Fruit fly (Drosophila melanogaster) whole organism, wandering third instar larva: Measurements from ENCODE around the gene mib2.

ENCODE experiments used
- Abd-B ChIP-seq: fragments of >200 bp; optimal IDR thresholded peaks from 2 replicates; lab custom pipeline; 2017; ENCODE audit warnings: missing biosample characterization, missing genetic modification characterization
- CG32264 ChIP-seq: fragments of 200-800 bp; sonication (Bioruptor generic); optimal IDR thresholded peaks from 2 replicates; lab custom pipeline; 2016; ENCODE audit warnings: missing biosample characterization, missing genetic modification characterization
- CG9705 ChIP-seq: fragments of 200-800 bp; sonication (Bioruptor generic); optimal IDR thresholded peaks from 2 replicates; lab custom pipeline; 2018; ENCODE audit warnings: missing biosample characterization, mild to moderate bottlenecking, missing genetic modification characterization
- CrebA ChIP-seq: fragments of 200-800 bp; sonication (Bioruptor generic); optimal IDR thresholded peaks from 2 replicates; lab custom pipeline; 2016; ENCODE audit warnings: missing biosample characterization, mild to moderate bottlenecking, missing genetic modification characterization, borderline replicate concordance
- Dfd ChIP-seq: fragments of >200 bp; optimal IDR thresholded peaks from 2 replicates; lab custom pipeline; 2017; ENCODE audit warnings: missing biosample characterization, missing genetic modification characterization
- Dif ChIP-seq: fragments of 200-275, 200-300 bp; sonication (Bioruptor generic); optimal IDR thresholded peaks from 2 replicates; lab custom pipeline; 2018; ENCODE audit warnings: missing biosample characterization, missing genetic modification characterization; ENCODE audit not compliant: partially characterized antibody
- GATAd ChIP-seq: sonication (Bioruptor generic); optimal IDR thresholded peaks from 2 replicates; lab custom pipeline; 2016; ENCODE audit warnings: missing biosample characterization, missing genetic modification characterization
- HLH106 ChIP-seq: fragments of 200-800 bp; optimal IDR thresholded peaks from 3 replicates; lab custom pipeline; 2019; ENCODE audit warnings: missing biosample characterization, mild to moderate bottlenecking, missing genetic modification characterization, moderate library complexity
- Hnf4 ChIP-seq: fragments of 200-800 bp; sonication (Bioruptor generic); optimal IDR thresholded peaks from 2 replicates; lab custom pipeline; 2016; ENCODE audit warnings: missing biosample characterization, mild to moderate bottlenecking, missing genetic modification characterization
- Hr78 ChIP-seq: fragments of >200 bp; optimal IDR thresholded peaks from 2 replicates; lab custom pipeline; 2017; ENCODE audit warnings: missing biosample characterization, missing genetic modification characterization
- Jra ChIP-seq: sonication (Bioruptor generic); optimal IDR thresholded peaks from 2 replicates; lab custom pipeline; 2016; ENCODE audit warnings: missing biosample characterization, missing genetic modification characterization
- OdsH ChIP-seq: fragments of 200-800 bp; sonication (Bioruptor generic); optimal IDR thresholded peaks from 2 replicates; lab custom pipeline; 2016; ENCODE audit warnings: missing biosample characterization, mild to moderate bottlenecking, missing genetic modification characterization
- Rel ChIP-seq, 2 experiments: fragments of 200-800 bp; sonication (Bioruptor generic) in 1 of 2; optimal IDR thresholded peaks; 2 replicates in 1 of 2; 3 replicates in 1 of 2; lab custom pipeline; 2016 to 2019; ENCODE audit warnings: mild to moderate bottlenecking in 2 of 2, missing biosample characterization in 2 of 2, missing genetic modification characterization in 2 of 2, moderate library complexity in 1 of 2
- Sp1 ChIP-seq: fragments of 200-800 bp; sonication (Bioruptor generic); optimal IDR thresholded peaks from 3 replicates; lab custom pipeline; 2019; ENCODE audit warnings: missing biosample characterization, mild to moderate bottlenecking, missing genetic modification characterization, moderate library complexity
- Vsx2 ChIP-seq: fragments of 200-300, 225-300 bp; sonication (Bioruptor generic); optimal IDR thresholded peaks from 2 replicates; lab custom pipeline; 2018; ENCODE audit warnings: missing biosample characterization, missing genetic modification characterization; ENCODE audit not compliant: partially characterized antibody
- br ChIP-seq: fragments of 200-800 bp; sonication (Bioruptor generic); optimal IDR thresholded peaks from 2 replicates; lab custom pipeline; 2016; ENCODE audit warnings: missing biosample characterization, missing genetic modification characterization
- brk ChIP-seq: fragments of 200-800 bp; sonication (Bioruptor generic); optimal IDR thresholded peaks from 2 replicates; lab custom pipeline; 2016; ENCODE audit warnings: missing biosample characterization, mild to moderate bottlenecking, missing genetic modification characterization
- dmrt93B ChIP-seq: fragments of 200-800 bp; sonication (Bioruptor generic); optimal IDR thresholded peaks from 2 replicates; lab custom pipeline; 2018; ENCODE audit warnings: missing biosample characterization, mild to moderate bottlenecking, missing genetic modification characterization
- ey ChIP-seq: fragments of 200-800 bp; sonication (Bioruptor generic); optimal IDR thresholded peaks from 2 replicates; lab custom pipeline; 2016; ENCODE audit warnings: missing biosample characterization, missing genetic modification characterization
- foxo ChIP-seq, 2 experiments: fragments of 200-800 bp; sonication (Bioruptor generic); optimal IDR thresholded peaks; 2 replicates in 1 of 2; 3 replicates in 1 of 2; lab custom pipeline; 2016 to 2017; ENCODE audit warnings: missing biosample characterization in 2 of 2, missing genetic modification characterization in 2 of 2
- fru ChIP-seq: fragments of 200-800 bp; sonication (Bioruptor generic); optimal IDR thresholded peaks from 3 replicates; lab custom pipeline; 2016; ENCODE audit warnings: missing biosample characterization, mild to moderate bottlenecking, missing genetic modification characterization
- h ChIP-seq: fragments of 200-800 bp; sonication (Bioruptor generic); optimal IDR thresholded peaks from 3 replicates; lab custom pipeline; 2016; ENCODE audit warnings: missing biosample characterization, mild to moderate bottlenecking, missing genetic modification characterization
- jim ChIP-seq: fragments of 175-275, 200-325 bp; sonication (Bioruptor generic); optimal IDR thresholded peaks from 2 replicates; lab custom pipeline; 2016; ENCODE audit warnings: missing biosample characterization, mild to moderate bottlenecking, missing genetic modification characterization
- lola ChIP-seq: fragments of >200 bp; optimal IDR thresholded peaks from 2 replicates; lab custom pipeline; 2017; ENCODE audit warnings: missing biosample characterization, missing genetic modification characterization
- pan ChIP-seq: fragments of >200 bp; optimal IDR thresholded peaks from 2 replicates; lab custom pipeline; 2017
- psq ChIP-seq: fragments of 200-800 bp; sonication (Bioruptor generic); optimal IDR thresholded peaks from 3 replicates; lab custom pipeline; 2017; ENCODE audit warnings: missing biosample characterization, mild to moderate bottlenecking, missing genetic modification characterization, moderate library complexity
- rgr ChIP-seq: fragments of 200-800 bp; sonication (Bioruptor generic); optimal IDR thresholded peaks from 3 replicates; lab custom pipeline; 2016; ENCODE audit warnings: missing biosample characterization, mild to moderate bottlenecking, missing genetic modification characterization
- sage ChIP-seq: fragments of 200-800 bp; sonication (Bioruptor generic); optimal IDR thresholded peaks from 2 replicates; lab custom pipeline; 2016; ENCODE audit warnings: missing biosample characterization, mild to moderate bottlenecking, missing genetic modification characterization
- sv ChIP-seq: fragments of 200-800 bp; sonication (Bioruptor generic); optimal IDR thresholded peaks from 3 replicates; lab custom pipeline; 2016; ENCODE audit warnings: missing biosample characterization, missing genetic modification characterization
- tai ChIP-seq: sonication (Bioruptor generic); optimal IDR thresholded peaks from 2 replicates; lab custom pipeline; 2016; ENCODE audit warnings: missing biosample characterization, missing genetic modification characterization
- usp ChIP-seq: fragments of >200 bp; optimal IDR thresholded peaks from 2 replicates; lab custom pipeline; 2017; ENCODE audit warnings: missing biosample characterization, missing genetic modification characterization
- woc ChIP-seq: sonication (Bioruptor generic); optimal IDR thresholded peaks from 2 replicates; lab custom pipeline; 2016; ENCODE audit warnings: missing biosample characterization, mild to moderate bottlenecking, missing genetic modification characterization

Gene mib2

dm6 chr2L:19012776-19013328 lies 21.4 kb upstream of the mib2 start:
- TF ChIP-seq br (no peak), woc (GFP tag; lab: Kevin White, UChicago) (no peak), Vsx2 (GFP tag; lab: Kevin White, UChicago) (no peak), psq (no peak), Hr78 (GFP tag; lab: Kevin White, UChicago) (no peak), Dfd (GFP tag; lab: Kevin White, UChicago) (no peak), jim (no peak), rgr (no peak), tai (GFP tag; lab: Kevin White, UChicago) (no peak), ey (no peak), dmrt93B (no peak), sage (GFP tag; lab: Kevin White, UChicago) (no peak), Rel (GFP tag; optimal IDR thresholded peaks at IDR 0.05; lab: Kevin White, UChicago) (no peak), Rel (tag; optimal IDR thresholded peaks at IDR 0.05; lab: Kevin White, UChicago) (no peak), fru (GFP tag; lab: Kevin White, UChicago) (no peak), h (no peak), brk (GFP tag; lab: Kevin White, UChicago) (no peak), HLH106 (no peak)
- TF ChIP-seq, all 38 proteins: peak for 0

- TF ChIP-seq HLH106 (peak; percentile 61), Sp1 (GFP tag; lab: Kevin White, UChicago) (peak; percentile 67), dmrt93B (peak; percentile 39), CG9705 (GFP tag; lab: Kevin White, UChicago) (peak; percentile 2), h (peak; percentile 35), rgr (peak; percentile 14), brk (GFP tag; lab: Kevin White, UChicago) (no peak), psq (peak; percentile 10), sv (peak; percentile 38), sage (GFP tag; lab: Kevin White, UChicago) (no peak), fru (GFP tag; lab: Kevin White, UChicago) (peak; percentile 28), br (peak; percentile 3), Vsx2 (GFP tag; lab: Kevin White, UChicago) (no peak), CG32264 (GFP tag; lab: Kevin White, UChicago) (no peak), foxo (GFP tag; optimal IDR thresholded peaks at IDR 0.05; lab: Kevin White, UChicago) (peak in 1 of 2 experiments; percentile 40), woc (GFP tag; lab: Kevin White, UChicago) (no peak), OdsH (GFP tag; lab: Kevin White, UChicago) (peak; percentile 27)
Observed at dm6 chr2L:19014032-19014880, 20.0 kb upstream of the mib2 start.

dm6 chr2L:19014881-19015366 lies 19.3 kb upstream of the mib2 start:
- TF ChIP-seq Vsx2 (GFP tag; lab: Kevin White, UChicago): peak; percentile 13
- no peak for TF ChIP-seq lola (GFP tag; lab: Kevin White, UChicago)

- no peak for TF ChIP-seq GATAd (GFP tag; lab: Kevin White, UChicago)
- no peak for TF ChIP-seq Abd-B (GFP tag; lab: Kevin White, UChicago)
- TF ChIP-seq usp (GFP tag; lab: Kevin White, UChicago): no peak
- no peak for TF ChIP-seq CrebA (GFP tag; lab: Kevin White, UChicago)
- TF ChIP-seq Dif (GFP tag; lab: Kevin White, UChicago): no peak
- no peak for TF ChIP-seq brk (GFP tag; lab: Kevin White, UChicago)
- no peak for TF ChIP-seq Dfd (GFP tag; lab: Kevin White, UChicago)
- TF ChIP-seq rgr: no peak
- no peak for TF ChIP-seq woc (GFP tag; lab: Kevin White, UChicago)
Observed at dm6 chr2L:19015628-19016027, 18.6 kb upstream of the mib2 start.

dm6 chr2L:19017060-19017459 lies 17.2 kb upstream of the mib2 start:
- TF ChIP-seq usp (GFP tag; lab: Kevin White, UChicago) (no peak), lola (GFP tag; lab: Kevin White, UChicago) (no peak), br (no peak), tai (GFP tag; lab: Kevin White, UChicago) (no peak), sv (no peak), Vsx2 (GFP tag; lab: Kevin White, UChicago) (no peak), woc (GFP tag; lab: Kevin White, UChicago) (no peak), pan (lab: Kevin White, UChicago) (no peak), OdsH (GFP tag; lab: Kevin White, UChicago) (no peak), h (no peak), Hnf4 (GFP tag; lab: Kevin White, UChicago) (no peak), fru (GFP tag; lab: Kevin White, UChicago) (no peak), Jra (no peak)
- TF ChIP-seq, all 38 proteins: peak for 0
